Fruit fly (Drosophila melanogaster): ENCODE data around the gene CG9147.

CG9147 gene

dm6 chr2L:6068544-6069251 lies 2.9 kb downstream of the CG9147 start, which contains the start of the genes CG9150 and Pfdn1:
TSS of gene CG9150 (minus strand) at chr2L:6068594.
TSS of gene Pfdn1 (plus strand) at chr2L:6069079.
- TF ChIP-seq Ets97D (GFP tag; optimal IDR thresholded peaks at IDR 0.05) = peak; percentile 39
- TF ChIP-seq Antp (GFP tag; optimal IDR thresholded peaks at IDR 0.05) = no peak
- TF ChIP-seq crol (GFP tag; IDR thresholded peaks at IDR 0.05) = no peak
- peak; percentile 87 for TF ChIP-seq vvl (GFP tag; IDR thresholded peaks at IDR 0.05)
- TF ChIP-seq Meics (GFP tag; optimal IDR thresholded peaks at IDR 0.05) = no peak
- TF ChIP-seq HLH4C (GFP tag; IDR thresholded peaks at IDR 0.05; ENCODE audit: partially characterized antibody) = peak; percentile 85
- peak; percentile 81 for TF ChIP-seq knrl (GFP tag; IDR thresholded peaks at IDR 0.05; ENCODE audit: partially characterized antibody)
- TF ChIP-seq CG8290 (GFP tag; optimal IDR thresholded peaks at IDR 0.05) = no peak
- TF ChIP-seq CG8290 (tag; optimal IDR thresholded peaks at IDR 0.05) = no peak
- TF ChIP-seq hbn (GFP tag; IDR thresholded peaks at IDR 0.05; ENCODE audit: partially characterized antibody) = peak; percentile 90
- TF ChIP-seq CG12236 (GFP tag; optimal IDR thresholded peaks at IDR 0.05) = no peak
- peak; percentile 91 for TF ChIP-seq bbx (GFP tag; IDR thresholded peaks at IDR 0.05; ENCODE audit: partially characterized antibody)
- TF ChIP-seq Bdp1 (GFP tag; optimal IDR thresholded peaks at IDR 0.05) = no peak
- TF ChIP-seq CG13424 (tag; optimal IDR thresholded peaks at IDR 0.05) = no peak
- no peak for TF ChIP-seq zf30C (GFP tag; optimal IDR thresholded peaks at IDR 0.05)
- no peak for TF ChIP-seq CG2678 (tag; optimal IDR thresholded peaks at IDR 0.05)
- TF ChIP-seq peb (GFP tag; IDR thresholded peaks at IDR 0.05) = no peak
- peak; percentile 57 for TF ChIP-seq stwl (tag; optimal IDR thresholded peaks at IDR 0.05)
- TF ChIP-seq her (GFP tag; optimal IDR thresholded peaks at IDR 0.05) = peak; percentile 2
- peak; percentile 6 for TF ChIP-seq CG12659 (GFP tag; optimal IDR thresholded peaks at IDR 0.05)
- TF ChIP-seq gro (GFP tag; optimal IDR thresholded peaks at IDR 0.05) = peak; percentile 68
- no peak for TF ChIP-seq klu (GFP tag; IDR thresholded peaks at IDR 0.05)
- TF ChIP-seq ham (GFP tag; IDR thresholded peaks at IDR 0.05) = no peak
- no peak for TF ChIP-seq seq (GFP tag; IDR thresholded peaks at IDR 0.05)
- TF ChIP-seq CG12942 (GFP tag; optimal IDR thresholded peaks at IDR 0.05) = no peak
- TF ChIP-seq da (GFP tag; optimal IDR thresholded peaks at IDR 0.05) = no peak
- no peak for TF ChIP-seq fru (optimal IDR thresholded peaks at IDR 0.05)
- no peak for TF ChIP-seq sens-2 (GFP tag; IDR thresholded peaks at IDR 0.05)
- no peak for TF ChIP-seq D19A (tag; optimal IDR thresholded peaks at IDR 0.05)
- TF ChIP-seq CG17186 (GFP tag; optimal IDR thresholded peaks at IDR 0.05) = no peak
- TF ChIP-seq p53 (GFP tag; optimal IDR thresholded peaks at IDR 0.05) = no peak
- no peak for TF ChIP-seq disco-r (GFP tag; optimal IDR thresholded peaks at IDR 0.05)
- TF ChIP-seq Drgx (GFP tag; IDR thresholded peaks at IDR 0.05) = no peak
- peak; percentile 62 for TF ChIP-seq MESR4 (GFP tag; optimal IDR thresholded peaks at IDR 0.05)
- no peak for TF ChIP-seq dimm (GFP tag; IDR thresholded peaks at IDR 0.05)
- TF ChIP-seq otp (GFP tag; IDR thresholded peaks at IDR 0.05) = no peak
- no peak for TF ChIP-seq CG15011 (GFP tag; optimal IDR thresholded peaks at IDR 0.05)
- TF ChIP-seq CG8359 (GFP tag; optimal IDR thresholded peaks at IDR 0.05; ENCODE audit: borderline replicate concordance) = no peak
- peak; percentile 30 for TF ChIP-seq Fer1 (GFP tag; optimal IDR thresholded peaks at IDR 0.05)
- TF ChIP-seq Camta (GFP tag; optimal IDR thresholded peaks at IDR 0.05) = no peak
- no peak for TF ChIP-seq Sox100B (GFP tag; optimal IDR thresholded peaks at IDR 0.05)
- no peak for TF ChIP-seq Max (GFP tag; optimal IDR thresholded peaks at IDR 0.05)
- peak; percentile 34 for TF ChIP-seq HmgZ (tag; optimal IDR thresholded peaks at IDR 0.05)
- TF ChIP-seq CG17802 (tag; optimal IDR thresholded peaks at IDR 0.05) = no peak
- TF ChIP-seq CG2202 (tag; optimal IDR thresholded peaks at IDR 0.05) = no peak
- no peak for TF ChIP-seq bsh (GFP tag; optimal IDR thresholded peaks at IDR 0.05)
- peak; percentile 85 for TF ChIP-seq nerfin-2 (GFP tag; IDR thresholded peaks at IDR 0.05; ENCODE audit: partially characterized antibody)
- TF ChIP-seq schlank (tag; optimal IDR thresholded peaks at IDR 0.05) = no peak
- TF ChIP-seq CG10366 (GFP tag; IDR thresholded peaks at IDR 0.05) = no peak
- TF ChIP-seq CG17359 (tag; optimal IDR thresholded peaks at IDR 0.05) = no peak
- TF ChIP-seq gce (GFP tag; IDR thresholded peaks at IDR 0.05) = no peak

All from whole organism, embryonic.